Worm (Caenorhabditis elegans): Measurements from ENCODE around the gene srx-108.

srx-108 gene

DNA sequence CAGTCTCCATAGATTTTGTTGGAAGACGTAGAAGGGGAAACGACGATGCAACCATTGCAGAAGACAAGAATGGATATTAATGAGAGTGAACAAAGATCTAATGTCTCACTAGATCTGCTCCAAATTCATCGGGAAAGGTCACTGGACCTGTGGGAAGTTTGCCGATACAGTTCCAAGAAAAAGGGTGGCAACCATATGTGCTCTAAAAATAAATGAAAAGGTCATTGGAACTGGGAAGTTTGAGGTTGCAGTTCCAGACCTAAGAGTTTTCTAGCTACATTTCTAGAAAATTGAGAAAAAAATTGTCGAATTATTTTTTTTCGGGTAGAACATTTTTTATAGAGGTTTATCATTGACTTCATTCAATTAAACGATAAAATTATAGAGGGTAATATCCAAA, 42.0 kb downstream of the srx-108 start, which contains the start of gene fbxb-92:
TSS of gene fbxb-92 (minus strand) at position 101 of the 400 bp plus-strand sequence.
- TF ChIP-seq nhr-237 (tag; optimal IDR thresholded peaks at IDR 0.05): no peak
- TF ChIP-seq Y116A8C.19 (tag; optimal IDR thresholded peaks at IDR 0.05; ENCODE audit: borderline replicate concordance): no peak
- no peak for TF ChIP-seq jun-1 (tag; optimal IDR thresholded peaks at IDR 0.05)
- TF ChIP-seq mab-9 (GFP tag; IDR thresholded peaks at IDR 0.05): no peak
- TF ChIP-seq mef-2 (tag; optimal IDR thresholded peaks at IDR 0.05): no peak
- no peak for TF ChIP-seq dsc-1 (tag; optimal IDR thresholded peaks at IDR 0.05)
- no peak for TF ChIP-seq ces-1 (GFP tag; optimal IDR thresholded peaks at IDR 0.05)
- no peak for TF ChIP-seq nhr-77 (tag; optimal IDR thresholded peaks at IDR 0.05)
- TF ChIP-seq isw-1 (GFP tag; IDR thresholded peaks at IDR 0.05): no peak
- TF ChIP-seq lin-14 (GFP tag; optimal IDR thresholded peaks at IDR 0.05): no peak
- TF ChIP-seq lin-39 (tag; optimal IDR thresholded peaks at IDR 0.05): no peak
- no peak for TF ChIP-seq C04F5.9 (tag; optimal IDR thresholded peaks at IDR 0.05)
- TF ChIP-seq nhr-85 (tag): no peak

DNA sequence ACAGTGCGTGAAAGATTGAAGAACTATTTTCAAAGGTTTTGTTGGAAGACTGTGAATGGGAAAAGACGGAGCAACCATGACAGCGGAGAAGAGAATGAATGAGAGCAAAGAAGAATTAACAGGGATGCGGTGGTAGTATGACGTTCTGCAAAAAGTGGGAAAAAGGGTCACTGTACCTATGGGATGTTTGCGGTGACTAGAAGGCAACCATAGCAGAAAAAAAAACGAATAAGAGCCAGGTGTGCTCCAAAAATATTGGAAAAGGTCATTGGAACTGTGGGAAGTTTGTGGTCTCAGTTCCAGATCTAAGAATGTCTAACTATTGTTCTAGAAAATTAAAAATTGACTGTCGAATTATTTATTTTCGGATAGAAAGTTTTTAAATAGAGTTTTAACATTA, 43.3 kb downstream of the srx-108 start, which contains the start of gene fbxb-90:
TSS of gene fbxb-90 (minus strand) at position 101 of the 400 bp plus-strand sequence.
- TF ChIP-seq sox-4 (tag; optimal IDR thresholded peaks at IDR 0.05) (no peak), ets-5 (GFP tag; IDR thresholded peaks at IDR 0.05) (no peak), Y116A8C.19 (tag; optimal IDR thresholded peaks at IDR 0.05; ENCODE audit: borderline replicate concordance) (no peak), pag-3 (tag; optimal IDR thresholded peaks at IDR 0.05; ENCODE audit: borderline replicate concordance, insufficient read depth) (no peak), ceh-8 (GFP tag; optimal IDR thresholded peaks at IDR 0.05) (no peak), nhr-237 (tag; optimal IDR thresholded peaks at IDR 0.05) (no peak), ztf-11 (tag; optimal IDR thresholded peaks at IDR 0.05) (no peak), ceh-82 (tag; optimal IDR thresholded peaks at IDR 0.05) (no peak), ceh-90 (tag; optimal IDR thresholded peaks at IDR 0.05) (no peak), lin-35 (GFP tag; optimal IDR thresholded peaks at IDR 0.05) (no peak), nhr-28 (tag; optimal IDR thresholded peaks at IDR 0.05) (no peak), tlp-1 (tag; optimal IDR thresholded peaks at IDR 0.05) (no peak), hpl-2 (GFP tag; optimal IDR thresholded peaks at IDR 0.05) (no peak), C04F5.9 (tag; optimal IDR thresholded peaks at IDR 0.05) (no peak), aly-2 (tag; optimal IDR thresholded peaks at IDR 0.05) (no peak)

DNA sequence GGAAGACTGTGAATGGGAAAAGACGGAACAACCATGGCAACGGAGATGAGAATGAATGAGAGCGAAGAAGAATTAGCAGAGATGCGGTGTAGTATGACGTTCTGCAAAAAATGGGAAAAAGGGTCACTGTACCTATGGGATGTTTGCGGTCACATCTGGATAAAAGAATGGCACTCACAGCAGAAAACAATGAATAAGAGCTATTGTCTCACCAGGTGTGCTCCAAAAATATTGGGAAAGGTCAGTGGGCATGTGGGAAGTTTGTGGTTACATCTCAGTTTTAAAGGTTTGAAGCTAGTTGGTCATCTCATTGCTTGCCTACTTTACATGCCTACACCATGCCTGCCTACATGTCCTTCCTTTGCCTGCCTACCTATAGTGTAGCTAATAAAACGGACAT, 45.3 kb downstream of the srx-108 start, which contains the start of gene fbxb-91:
TSS of gene fbxb-91 (minus strand) at position 101 of the 400 bp plus-strand sequence.
- TF ChIP-seq efl-1 (optimal IDR thresholded peaks at IDR 0.05) (no peak), efl-1 (GFP tag; optimal IDR thresholded peaks at IDR 0.05 in 1 of 2) (no peak)

DNA sequence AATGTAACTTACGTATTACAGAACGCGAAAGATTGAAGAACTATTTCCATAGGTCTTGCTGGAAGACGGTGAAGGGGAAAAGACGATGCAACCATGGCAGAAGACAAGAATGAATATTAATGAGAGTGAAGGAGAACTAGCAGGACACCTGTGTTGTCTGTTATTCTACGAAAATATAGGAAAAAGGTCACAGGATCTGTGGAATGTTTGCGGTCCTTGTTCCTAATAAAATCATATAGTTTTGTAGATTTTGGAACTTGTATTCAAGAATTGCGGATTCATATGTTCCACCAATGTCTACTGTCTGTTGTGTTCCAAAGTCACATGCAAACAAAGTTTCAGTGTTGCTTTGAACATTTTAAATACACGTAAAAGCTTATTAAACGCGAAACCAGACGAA, 46.8 kb downstream of the srx-108 start, which contains the start of gene sdz-11:
TSS of gene sdz-11 (minus strand) at position 101 of the 400 bp plus-strand sequence.
- TF ChIP-seq lir-3 (tag; optimal IDR thresholded peaks at IDR 0.05; ENCODE audit: poor library complexity) (no peak), ceh-82 (tag; optimal IDR thresholded peaks at IDR 0.05) (no peak), lin-35 (GFP tag; optimal IDR thresholded peaks at IDR 0.05) (no peak), zag-1 (tag; optimal IDR thresholded peaks at IDR 0.05) (no peak), ztf-11 (tag; optimal IDR thresholded peaks at IDR 0.05) (no peak), hpl-2 (GFP tag; optimal IDR thresholded peaks at IDR 0.05) (no peak), nhr-237 (tag; optimal IDR thresholded peaks at IDR 0.05) (no peak), isw-1 (GFP tag; IDR thresholded peaks at IDR 0.05) (no peak), nhr-47 (tag; optimal IDR thresholded peaks at IDR 0.05) (no peak), elt-2 (tag; optimal IDR thresholded peaks at IDR 0.05) (no peak), sox-4 (tag; optimal IDR thresholded peaks at IDR 0.05) (no peak), snpc-4 (tag; optimal IDR thresholded peaks at IDR 0.05) (no peak), dpl-1 (GFP tag; optimal IDR thresholded peaks at IDR 0.05) (no peak), egl-27 (tag; optimal IDR thresholded peaks at IDR 0.05) (no peak), egl-13 (tag; optimal IDR thresholded peaks at IDR 0.05) (no peak), alr-1 (tag; optimal IDR thresholded peaks at IDR 0.05; ENCODE audit: borderline replicate concordance) (no peak), mep-1 (tag; optimal IDR thresholded peaks at IDR 0.05) (no peak), nhr-19 (GFP tag; conservative IDR thresholded peaks at IDR 0.05) (no peak), nhr-11 (tag; optimal IDR thresholded peaks at IDR 0.05) (no peak), aly-2 (tag; optimal IDR thresholded peaks at IDR 0.05) (no peak)

Measured in whole organism, L1 larva.